Fruit fly (Drosophila melanogaster) whole organism, wandering third instar larva: ENCODE data around the gene Arglu1.

ENCODE experiments used
- Abd-B ChIP-seq: fragments of >200 bp; optimal IDR thresholded peaks from 2 replicates; lab custom pipeline; 2017; ENCODE audit warnings: missing biosample characterization, missing genetic modification characterization
- CG32264 ChIP-seq: fragments of 200-800 bp; sonication (Bioruptor generic); optimal IDR thresholded peaks from 2 replicates; lab custom pipeline; 2016; ENCODE audit warnings: missing biosample characterization, missing genetic modification characterization
- CG9705 ChIP-seq: fragments of 200-800 bp; sonication (Bioruptor generic); optimal IDR thresholded peaks from 2 replicates; lab custom pipeline; 2018; ENCODE audit warnings: missing biosample characterization, mild to moderate bottlenecking, missing genetic modification characterization
- CrebA ChIP-seq: fragments of 200-800 bp; sonication (Bioruptor generic); optimal IDR thresholded peaks from 2 replicates; lab custom pipeline; 2016; ENCODE audit warnings: missing biosample characterization, mild to moderate bottlenecking, missing genetic modification characterization, borderline replicate concordance
- Dfd ChIP-seq: fragments of >200 bp; optimal IDR thresholded peaks from 2 replicates; lab custom pipeline; 2017; ENCODE audit warnings: missing biosample characterization, missing genetic modification characterization
- Dif ChIP-seq: fragments of 200-275, 200-300 bp; sonication (Bioruptor generic); optimal IDR thresholded peaks from 2 replicates; lab custom pipeline; 2018; ENCODE audit warnings: missing biosample characterization, missing genetic modification characterization; ENCODE audit not compliant: partially characterized antibody
- GATAd ChIP-seq: sonication (Bioruptor generic); optimal IDR thresholded peaks from 2 replicates; lab custom pipeline; 2016; ENCODE audit warnings: missing biosample characterization, missing genetic modification characterization
- HLH106 ChIP-seq: fragments of 200-800 bp; optimal IDR thresholded peaks from 3 replicates; lab custom pipeline; 2019; ENCODE audit warnings: missing biosample characterization, mild to moderate bottlenecking, missing genetic modification characterization, moderate library complexity
- Hnf4 ChIP-seq: fragments of 200-800 bp; sonication (Bioruptor generic); optimal IDR thresholded peaks from 2 replicates; lab custom pipeline; 2016; ENCODE audit warnings: missing biosample characterization, mild to moderate bottlenecking, missing genetic modification characterization
- Hr78 ChIP-seq: fragments of >200 bp; optimal IDR thresholded peaks from 2 replicates; lab custom pipeline; 2017; ENCODE audit warnings: missing biosample characterization, missing genetic modification characterization
- Hr83 ChIP-seq: fragments of 200-300 bp; sonication (Bioruptor generic); optimal IDR thresholded peaks from 2 replicates; lab custom pipeline; 2016; ENCODE audit warnings: missing biosample characterization, mild to moderate bottlenecking, missing genetic modification characterization, moderate library complexity; ENCODE audit not compliant: poor library complexity, severe bottlenecking
- Jra ChIP-seq: sonication (Bioruptor generic); optimal IDR thresholded peaks from 2 replicates; lab custom pipeline; 2016; ENCODE audit warnings: missing biosample characterization, missing genetic modification characterization
- Mio ChIP-seq: sonication (Bioruptor generic); optimal IDR thresholded peaks from 2 replicates; lab custom pipeline; 2016; ENCODE audit warnings: missing biosample characterization, missing genetic modification characterization
- Myc ChIP-seq: fragments of >200 bp; optimal IDR thresholded peaks from 2 replicates; lab custom pipeline; 2017
- N ChIP-seq: fragments of >200 bp; optimal IDR thresholded peaks from 2 replicates; lab custom pipeline; 2018; ENCODE audit warnings: missing biosample characterization, missing external identifiers, missing genetic modification characterization
- OdsH ChIP-seq: fragments of 200-800 bp; sonication (Bioruptor generic); optimal IDR thresholded peaks from 2 replicates; lab custom pipeline; 2016; ENCODE audit warnings: missing biosample characterization, mild to moderate bottlenecking, missing genetic modification characterization
- Rel ChIP-seq, 2 experiments: fragments of 200-800 bp; sonication (Bioruptor generic) in 1 of 2; optimal IDR thresholded peaks; 2 replicates in 1 of 2; 3 replicates in 1 of 2; lab custom pipeline; 2016 to 2019; ENCODE audit warnings: mild to moderate bottlenecking in 2 of 2, missing biosample characterization in 2 of 2, missing genetic modification characterization in 2 of 2, moderate library complexity in 1 of 2
- Sp1 ChIP-seq: fragments of 200-800 bp; sonication (Bioruptor generic); optimal IDR thresholded peaks from 3 replicates; lab custom pipeline; 2019; ENCODE audit warnings: missing biosample characterization, mild to moderate bottlenecking, missing genetic modification characterization, moderate library complexity
- Vsx2 ChIP-seq: fragments of 200-300, 225-300 bp; sonication (Bioruptor generic); optimal IDR thresholded peaks from 2 replicates; lab custom pipeline; 2018; ENCODE audit warnings: missing biosample characterization, missing genetic modification characterization; ENCODE audit not compliant: partially characterized antibody
- br ChIP-seq: fragments of 200-800 bp; sonication (Bioruptor generic); optimal IDR thresholded peaks from 2 replicates; lab custom pipeline; 2016; ENCODE audit warnings: missing biosample characterization, missing genetic modification characterization
- brk ChIP-seq: fragments of 200-800 bp; sonication (Bioruptor generic); optimal IDR thresholded peaks from 2 replicates; lab custom pipeline; 2016; ENCODE audit warnings: missing biosample characterization, mild to moderate bottlenecking, missing genetic modification characterization
- dl ChIP-seq, 2 experiments: fragments of 175-275, 200-275 bp in 1 of 2; fragments of 200-275 bp in 1 of 2; sonication (Bioruptor generic); optimal IDR thresholded peaks; lab custom pipeline; 2018; ENCODE audit warnings: mild to moderate bottlenecking in 2 of 2, missing biosample characterization in 2 of 2, missing genetic modification characterization in 2 of 2, moderate library complexity in 2 of 2; ENCODE audit not compliant: partially characterized antibody in 2 of 2, insufficient read depth in 1 of 2
- dmrt93B ChIP-seq: fragments of 200-800 bp; sonication (Bioruptor generic); optimal IDR thresholded peaks from 2 replicates; lab custom pipeline; 2018; ENCODE audit warnings: missing biosample characterization, mild to moderate bottlenecking, missing genetic modification characterization
- dsf ChIP-seq: sonication (Bioruptor generic); optimal IDR thresholded peaks from 2 replicates; lab custom pipeline; 2016; ENCODE audit warnings: missing biosample characterization, missing genetic modification characterization, borderline replicate concordance
- ey ChIP-seq: fragments of 200-800 bp; sonication (Bioruptor generic); optimal IDR thresholded peaks from 2 replicates; lab custom pipeline; 2016; ENCODE audit warnings: missing biosample characterization, missing genetic modification characterization
- foxo ChIP-seq, 2 experiments: fragments of 200-800 bp; sonication (Bioruptor generic); optimal IDR thresholded peaks; 2 replicates in 1 of 2; 3 replicates in 1 of 2; lab custom pipeline; 2016 to 2017; ENCODE audit warnings: missing biosample characterization in 2 of 2, missing genetic modification characterization in 2 of 2
- fru ChIP-seq: fragments of 200-800 bp; sonication (Bioruptor generic); optimal IDR thresholded peaks from 3 replicates; lab custom pipeline; 2016; ENCODE audit warnings: missing biosample characterization, mild to moderate bottlenecking, missing genetic modification characterization
- h ChIP-seq: fragments of 200-800 bp; sonication (Bioruptor generic); optimal IDR thresholded peaks from 3 replicates; lab custom pipeline; 2016; ENCODE audit warnings: missing biosample characterization, mild to moderate bottlenecking, missing genetic modification characterization
- jim ChIP-seq: fragments of 175-275, 200-325 bp; sonication (Bioruptor generic); optimal IDR thresholded peaks from 2 replicates; lab custom pipeline; 2016; ENCODE audit warnings: missing biosample characterization, mild to moderate bottlenecking, missing genetic modification characterization
- lola ChIP-seq: fragments of >200 bp; optimal IDR thresholded peaks from 2 replicates; lab custom pipeline; 2017; ENCODE audit warnings: missing biosample characterization, missing genetic modification characterization
- pan ChIP-seq: fragments of >200 bp; optimal IDR thresholded peaks from 2 replicates; lab custom pipeline; 2017
- psq ChIP-seq: fragments of 200-800 bp; sonication (Bioruptor generic); optimal IDR thresholded peaks from 3 replicates; lab custom pipeline; 2017; ENCODE audit warnings: missing biosample characterization, mild to moderate bottlenecking, missing genetic modification characterization, moderate library complexity
- rgr ChIP-seq: fragments of 200-800 bp; sonication (Bioruptor generic); optimal IDR thresholded peaks from 3 replicates; lab custom pipeline; 2016; ENCODE audit warnings: missing biosample characterization, mild to moderate bottlenecking, missing genetic modification characterization
- sage ChIP-seq: fragments of 200-800 bp; sonication (Bioruptor generic); optimal IDR thresholded peaks from 2 replicates; lab custom pipeline; 2016; ENCODE audit warnings: missing biosample characterization, mild to moderate bottlenecking, missing genetic modification characterization
- sv ChIP-seq: fragments of 200-800 bp; sonication (Bioruptor generic); optimal IDR thresholded peaks from 3 replicates; lab custom pipeline; 2016; ENCODE audit warnings: missing biosample characterization, missing genetic modification characterization
- tai ChIP-seq: sonication (Bioruptor generic); optimal IDR thresholded peaks from 2 replicates; lab custom pipeline; 2016; ENCODE audit warnings: missing biosample characterization, missing genetic modification characterization
- usp ChIP-seq: fragments of >200 bp; optimal IDR thresholded peaks from 2 replicates; lab custom pipeline; 2017; ENCODE audit warnings: missing biosample characterization, missing genetic modification characterization
- woc ChIP-seq: sonication (Bioruptor generic); optimal IDR thresholded peaks from 2 replicates; lab custom pipeline; 2016; ENCODE audit warnings: missing biosample characterization, mild to moderate bottlenecking, missing genetic modification characterization

The Arglu1 gene

DNA sequence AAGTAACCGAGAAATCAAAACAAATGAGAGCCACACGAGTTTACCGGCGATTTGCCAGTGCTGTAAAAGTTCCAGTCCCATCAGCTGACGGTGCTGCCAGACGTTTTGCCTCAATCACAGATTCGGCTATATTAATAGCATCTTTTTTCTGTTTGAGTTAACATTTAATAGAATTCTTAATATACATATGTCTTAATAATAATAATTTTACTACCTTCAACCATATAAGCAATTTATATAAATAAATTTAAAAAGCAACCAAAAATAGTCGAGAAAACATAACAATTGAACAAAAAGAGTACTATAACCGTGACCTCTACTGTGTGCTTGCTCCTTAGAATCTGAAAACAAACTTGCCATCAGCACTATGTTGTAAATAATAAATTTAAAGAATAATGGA is 16.2 kb upstream of the Arglu1 start, which contains the start of the genes CG13126 and CG4709:
Gene CG13126 (minus strand): TSS at position 63 of the 400 bp plus-strand sequence.
Gene CG4709 (plus strand): TSS at position 207 of the 400 bp plus-strand sequence.
- TF ChIP-seq tai (no peak), Abd-B (no peak), ey (peak; percentile 75), HLH106 (tag; lab: Kevin White, UChicago) (peak; percentile 95), Sp1 (GFP tag; lab: Kevin White, UChicago) (peak; percentile 94), br (GFP tag; lab: Kevin White, UChicago) (peak; percentile 71), usp (GFP tag; lab: Kevin White, UChicago) (no peak), lola (GFP tag; lab: Kevin White, UChicago) (no peak), Jra (GFP tag; lab: Kevin White, UChicago) (peak; percentile 42), dl (GFP tag; optimal IDR thresholded peaks at IDR 0.05; lab: Kevin White, UChicago; ENCODE audit: insufficient read depth in 1 of 2, partially characterized antibody in 2 of 2) (no peak), psq (peak; percentile 87), pan (lab: Kevin White, UChicago) (no peak), foxo (GFP tag; optimal IDR thresholded peaks at IDR 0.05; lab: Kevin White, UChicago) (peak in 1 of 2 experiments; percentile 92), N (GFP tag; lab: Kevin White, UChicago) (no peak), Hr83 (GFP tag; lab: Kevin White, UChicago) (peak; percentile 73), h (GFP tag; lab: Kevin White, UChicago) (peak; percentile 91), Mio (GFP tag; lab: Kevin White, UChicago) (no peak), CrebA (no peak), brk (peak; percentile 93), OdsH (GFP tag; lab: Kevin White, UChicago) (peak; percentile 89), fru (GFP tag; lab: Kevin White, UChicago) (peak; percentile 79), CG9705 (GFP tag; lab: Kevin White, UChicago) (peak; percentile 69), Dif (GFP tag; lab: Kevin White, UChicago) (no peak), sage (peak; percentile 85), Myc (lab: Kevin White, UChicago) (peak; percentile 32), Hr78 (GFP tag; lab: Kevin White, UChicago) (no peak), woc (GFP tag; lab: Kevin White, UChicago) (peak; percentile 85), Rel (GFP tag; optimal IDR thresholded peaks at IDR 0.05; lab: Kevin White, UChicago) (peak; percentile 27), Rel (tag; optimal IDR thresholded peaks at IDR 0.05; lab: Kevin White, UChicago) (peak; percentile 77), sv (GFP tag; lab: Kevin White, UChicago) (peak; percentile 77), rgr (peak; percentile 93), dmrt93B (GFP tag; lab: Kevin White, UChicago) (peak; percentile 79), Dfd (no peak), GATAd (GFP tag; lab: Kevin White, UChicago) (peak; percentile 54), Vsx2 (GFP tag; lab: Kevin White, UChicago) (no peak), dsf (peak; percentile 58), CG32264 (GFP tag; lab: Kevin White, UChicago) (no peak), jim (GFP tag; lab: Kevin White, UChicago) (no peak), Hnf4 (GFP tag; lab: Kevin White, UChicago) (peak; percentile 81)

DNA sequence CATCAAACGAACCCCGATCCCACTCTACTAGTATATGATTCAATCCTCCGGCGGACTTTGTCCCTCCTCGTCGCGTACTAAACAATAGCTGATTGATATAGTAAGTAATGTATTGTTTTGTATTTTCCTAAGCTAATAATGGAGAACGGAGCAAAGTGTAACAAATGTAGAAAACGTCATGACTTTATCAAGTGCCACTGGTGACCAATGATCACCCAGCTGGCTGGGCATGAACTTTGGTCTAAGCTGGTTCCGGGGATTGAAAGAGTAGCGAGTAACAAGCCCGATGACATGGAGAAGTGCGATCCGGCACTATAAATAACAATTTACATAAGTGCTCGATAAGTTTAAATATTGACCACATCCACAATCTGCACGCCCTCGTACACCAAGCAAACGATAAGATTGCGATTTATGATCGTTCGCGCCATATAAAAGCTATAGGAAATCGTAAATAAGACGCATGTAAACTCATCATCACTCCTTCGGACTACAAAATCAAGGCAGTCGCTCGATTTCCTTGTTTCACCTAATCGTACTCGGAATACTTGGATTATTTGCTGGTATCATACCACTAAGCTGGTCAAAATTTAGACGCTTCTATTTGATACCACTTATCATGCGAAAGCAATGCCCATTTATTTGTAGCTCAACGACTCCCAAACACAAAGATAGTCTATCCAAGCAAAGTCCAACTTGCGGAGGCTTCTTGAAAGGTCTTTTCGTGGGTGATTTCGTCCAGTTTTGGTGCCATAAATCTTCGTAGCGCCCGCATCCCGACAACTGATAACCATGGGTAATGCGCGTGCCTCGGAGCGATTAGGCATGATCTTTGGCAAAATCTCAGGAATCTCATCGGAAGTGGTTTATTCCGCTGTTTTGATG is 11.5 kb upstream of the Arglu1 start:
- TF ChIP-seq N (GFP tag; lab: Kevin White, UChicago): no peak
- no peak for TF ChIP-seq ey
- TF ChIP-seq Sp1 (GFP tag; lab: Kevin White, UChicago): peak; percentile 1
- TF ChIP-seq h (GFP tag; lab: Kevin White, UChicago): peak; percentile 28
- no peak for TF ChIP-seq Hr78 (GFP tag; lab: Kevin White, UChicago)
